Worm (Caenorhabditis elegans) whole organism, young adult: ENCODE data around the gene spp-12.

Source experiments
- C06A6.2 ChIP-seq: fragments of 200-800 bp; sonication (Bioruptor generic); conservative IDR thresholded peaks from 2 replicates; pipeline ENCODE4 v1.3.6; 2022; ENCODE audit warnings: missing genetic modification characterization, missing compliant biosample characterization
- C17E4.6 ChIP-seq: fragments of 200-800 bp; sonication (Bioruptor generic); IDR thresholded peaks from 2 replicates; pipeline ENCODE4 v1.3.6; 2022; ENCODE audit warnings: missing genetic modification reagents, missing genetic modification characterization, missing compliant biosample characterization
- D2030.7 ChIP-seq: fragments of 200-800 bp; sonication (Bioruptor generic); IDR thresholded peaks from 2 replicates; pipeline ENCODE4 v1.3.6; 2022; ENCODE audit warnings: missing genetic modification reagents, missing genetic modification characterization, missing compliant biosample characterization
- F22D6.2 ChIP-seq: sonication (generic microtip); optimal IDR thresholded peaks from 2 replicates; lab custom pipeline; 2016; ENCODE audit warnings: mild to moderate bottlenecking, missing genetic modification characterization, missing compliant biosample characterization
- F37B4.10 ChIP-seq: fragments of 200-800 bp; sonication (Bioruptor generic); IDR thresholded peaks from 2 replicates; pipeline ENCODE4 v1.3.6; 2022; ENCODE audit warnings: missing genetic modification characterization, missing compliant biosample characterization
- F39B2.1 ChIP-seq: fragments of 200-800 bp; sonication (Bioruptor generic); IDR thresholded peaks from 2 replicates; pipeline ENCODE4 v1.3.6; 2022; ENCODE audit warnings: missing genetic modification reagents, missing genetic modification characterization, missing compliant biosample characterization
- F49E8.2 ChIP-seq: sonication (generic microtip); optimal IDR thresholded peaks from 3 replicates; lab custom pipeline; 2017; ENCODE audit warnings: missing genetic modification characterization, mild to moderate bottlenecking, missing compliant biosample characterization, antibody characterized with exemption, moderate library complexity; ENCODE audit not compliant: insufficient read depth
- K11D2.4 ChIP-seq: fragments of 200-800 bp; sonication (Bioruptor generic); IDR thresholded peaks from 2 replicates; pipeline ENCODE4 v1.3.6; 2022; ENCODE audit warnings: missing genetic modification reagents, missing genetic modification characterization, missing compliant biosample characterization
- T07F8.4 ChIP-seq: sonication (generic microtip); optimal IDR thresholded peaks from 2 replicates; lab custom pipeline; 2016; ENCODE audit warnings: mild to moderate bottlenecking, missing genetic modification characterization, moderate library complexity, missing compliant biosample characterization
- Y56A3A.18 ChIP-seq: fragments of 200-800 bp; sonication (Bioruptor generic); IDR thresholded peaks from 2 replicates; pipeline ENCODE4 v1.3.6; 2022; ENCODE audit warnings: missing genetic modification reagents, missing genetic modification characterization, missing compliant biosample characterization
- akir-1 ChIP-seq: fragments of 200-800 bp; sonication (Bioruptor generic); optimal IDR thresholded peaks from 2 replicates; lab custom pipeline; 2018; ENCODE audit warnings: mild to moderate bottlenecking, missing genetic modification characterization, moderate library complexity, missing compliant biosample characterization
- ama-1 ChIP-seq, 3 experiments: fragments of 150-350 bp in 1 of 3; sonication (generic microtip) in 2 of 3; optimal IDR thresholded peaks; 2 replicates each; lab custom pipeline; 2014 to 2018; ENCODE audit warnings: missing biosample characterization in 2 of 3, missing genetic modification characterization in 2 of 3, missing genetic modification reagents in 2 of 3
- aptf-3 ChIP-seq: fragments of 200-800 bp; sonication (Bioruptor generic); IDR thresholded peaks from 2 replicates; pipeline ENCODE4 v1.3.6; 2022; ENCODE audit warnings: missing genetic modification characterization, missing compliant biosample characterization
- atf-7 ChIP-seq: sonication (generic microtip); optimal IDR thresholded peaks from 2 replicates; lab custom pipeline; 2017; ENCODE audit warnings: mild to moderate bottlenecking, missing genetic modification characterization, missing compliant biosample characterization
- attf-3 ChIP-seq: fragments of 200-800 bp; sonication (Bioruptor generic); conservative IDR thresholded peaks from 2 replicates; pipeline ENCODE4 v1.3.6; 2022; ENCODE audit warnings: missing genetic modification reagents, missing genetic modification characterization, missing compliant biosample characterization
- attf-5 ChIP-seq: fragments of 200-800 bp; sonication (Bioruptor generic); optimal IDR thresholded peaks from 2 replicates; lab custom pipeline; 2018; ENCODE audit warnings: mild to moderate bottlenecking, missing genetic modification characterization, missing compliant biosample characterization
- attf-6 ChIP-seq: fragments of 200-800 bp; sonication (Bioruptor generic); IDR thresholded peaks from 2 replicates; pipeline ENCODE4 v1.3.6; 2022; ENCODE audit warnings: missing genetic modification reagents, missing genetic modification characterization, missing compliant biosample characterization
- ccch-3 ChIP-seq: fragments of 200-800 bp; sonication (Bioruptor generic); optimal IDR thresholded peaks from 2 replicates; lab custom pipeline; 2018; ENCODE audit warnings: mild to moderate bottlenecking, missing genetic modification characterization, missing compliant biosample characterization
- cebp-1 ChIP-seq, 2 experiments: fragments of 200-800 bp in 1 of 2; sonication (Bioruptor generic) in 1 of 2; sonication (generic microtip) in 1 of 2; IDR thresholded peaks in 1 of 2; optimal IDR thresholded peaks in 1 of 2; 2 replicates each; pipeline versions ENCODE4 v1.3.6 to Lab custom; 2017 to 2022; ENCODE audit warnings: missing compliant biosample characterization in 2 of 2, missing genetic modification characterization in 2 of 2, mild to moderate bottlenecking in 1 of 2, missing genetic modification reagents in 1 of 2, moderate library complexity in 1 of 2
- ceh-27 ChIP-seq: fragments of 200-800 bp; sonication (Bioruptor generic); optimal IDR thresholded peaks from 2 replicates; lab custom pipeline; 2018; ENCODE audit warnings: mild to moderate bottlenecking, missing genetic modification characterization, moderate library complexity, missing compliant biosample characterization
- ceh-40 ChIP-seq: fragments of 200-800 bp; sonication (Bioruptor generic); IDR thresholded peaks from 2 replicates; pipeline ENCODE4 v1.3.6; 2022; ENCODE audit warnings: missing genetic modification characterization, missing compliant biosample characterization
- ceh-58 ChIP-seq: fragments of 200-800 bp; sonication (Bioruptor generic); IDR thresholded peaks from 2 replicates; pipeline ENCODE4 v1.3.6; 2022; ENCODE audit warnings: missing genetic modification characterization, missing compliant biosample characterization
- ceh-79 ChIP-seq: sonication (generic microtip); optimal IDR thresholded peaks from 2 replicates; lab custom pipeline; 2017; ENCODE audit warnings: mild to moderate bottlenecking, missing genetic modification characterization, missing compliant biosample characterization
- dox-1 ChIP-seq: fragments of 200-800 bp; sonication (Bioruptor generic); IDR thresholded peaks from 2 replicates; pipeline ENCODE4 v1.3.6; 2022; ENCODE audit warnings: missing genetic modification reagents, missing genetic modification characterization, missing compliant biosample characterization
- dpff-1 ChIP-seq: sonication (generic microtip); optimal IDR thresholded peaks from 2 replicates; lab custom pipeline; 2017; ENCODE audit warnings: mild to moderate bottlenecking, missing genetic modification characterization, missing compliant biosample characterization
- dpl-1 ChIP-seq: fragments of 150-350 bp; optimal IDR thresholded peaks from 2 replicates; lab custom pipeline; 2014; ENCODE audit warnings: missing biosample characterization, missing genetic modification reagents, missing genetic modification characterization
- efl-1 ChIP-seq: fragments of 150-350 bp; optimal IDR thresholded peaks from 2 replicates; lab custom pipeline; 2014; ENCODE audit warnings: missing biosample characterization, missing genetic modification reagents, missing genetic modification characterization
- fkh-3 ChIP-seq: sonication (generic microtip); optimal IDR thresholded peaks from 2 replicates; lab custom pipeline; 2016; ENCODE audit warnings: mild to moderate bottlenecking, missing genetic modification characterization, missing compliant biosample characterization
- hmg-1.2 ChIP-seq: fragments of 200-800 bp; sonication (Bioruptor generic); IDR thresholded peaks from 2 replicates; pipeline ENCODE4 v1.3.6; 2022; ENCODE audit warnings: missing genetic modification reagents, missing genetic modification characterization, missing compliant biosample characterization
- hsf-1 ChIP-seq: fragments of 200-800 bp; sonication (Bioruptor generic); IDR thresholded peaks from 2 replicates; pipeline ENCODE4 v1.3.6; 2022; ENCODE audit warnings: missing genetic modification reagents, missing genetic modification characterization, missing compliant biosample characterization
- let-526 ChIP-seq: fragments of 200-800 bp; sonication (Bioruptor generic); IDR thresholded peaks from 2 replicates; pipeline ENCODE4 v1.3.6; 2022; ENCODE audit warnings: missing genetic modification reagents, missing genetic modification characterization, missing compliant biosample characterization
- lin-26 ChIP-seq: fragments of 200-800 bp; sonication (Bioruptor generic); IDR thresholded peaks from 2 replicates; pipeline ENCODE4 v1.3.6; 2022; ENCODE audit warnings: missing genetic modification reagents, missing genetic modification characterization, missing compliant biosample characterization
- lin-54 ChIP-seq: fragments of 200-800 bp; sonication (Bioruptor generic); optimal IDR thresholded peaks from 2 replicates; lab custom pipeline; 2018; ENCODE audit warnings: mild to moderate bottlenecking, missing genetic modification characterization, missing compliant biosample characterization
- lir-1 ChIP-seq: fragments of 200-800 bp; sonication (Bioruptor generic); conservative IDR thresholded peaks from 2 replicates; pipeline ENCODE4 v1.3.6; 2022; ENCODE audit warnings: missing genetic modification reagents, missing genetic modification characterization, missing compliant biosample characterization
- madf-8 ChIP-seq: fragments of 200-800 bp; sonication (Bioruptor generic); conservative IDR thresholded peaks from 2 replicates; pipeline ENCODE4 v1.3.6; 2022; ENCODE audit warnings: missing genetic modification reagents, missing genetic modification characterization, missing compliant biosample characterization
- mes-4 ChIP-seq: sonication (generic microtip); optimal IDR thresholded peaks from 2 replicates; lab custom pipeline; 2016; ENCODE audit warnings: missing genotype, missing genetic modification characterization, missing compliant biosample characterization
- nfya-2 ChIP-seq: fragments of 200-800 bp; sonication (Bioruptor generic); IDR thresholded peaks from 2 replicates; pipeline ENCODE4 v1.3.6; 2022; ENCODE audit warnings: missing genetic modification reagents, missing genetic modification characterization, missing compliant biosample characterization
- nfyb-1 ChIP-seq: fragments of 200-800 bp; sonication (Bioruptor generic); IDR thresholded peaks from 2 replicates; pipeline ENCODE4 v1.3.6; 2022; ENCODE audit warnings: missing genetic modification reagents, missing genetic modification characterization, missing compliant biosample characterization
- nhr-90 ChIP-seq: sonication (generic microtip); optimal IDR thresholded peaks from 2 replicates; lab custom pipeline; 2016; ENCODE audit warnings: missing genotype, mild to moderate bottlenecking, missing genetic modification characterization, missing compliant biosample characterization
- rec-8 ChIP-seq, 2 experiments: sonication (generic microtip); optimal IDR thresholded peaks; 2 replicates each; lab custom pipeline; 2016; ENCODE audit warnings: mild to moderate bottlenecking in 2 of 2, missing genetic modification characterization in 2 of 2, missing genetic modification reagents in 2 of 2, missing genotype in 2 of 2, missing biosample characterization in 1 of 2, missing compliant biosample characterization in 1 of 2, moderate library complexity in 1 of 2
- snpc-3.4 ChIP-seq: sonication (generic microtip); optimal IDR thresholded peaks from 2 replicates; lab custom pipeline; 2017; ENCODE audit warnings: missing genetic modification characterization, mild to moderate bottlenecking, missing compliant biosample characterization, antibody characterized with exemption, moderate library complexity, missing genotype, missing genetic modification reagents
- tbp1 ChIP-seq: fragments of 200-800 bp; sonication (Bioruptor generic); optimal IDR thresholded peaks from 2 replicates; lab custom pipeline; 2018; ENCODE audit warnings: mild to moderate bottlenecking, missing genetic modification characterization, missing compliant biosample characterization
- unc-62 ChIP-seq: fragments of 150-350 bp; optimal IDR thresholded peaks from 2 replicates; lab custom pipeline; 2014; ENCODE audit warnings: missing biosample characterization, missing genetic modification reagents, missing genetic modification characterization
- xnd-1 ChIP-seq: sonication (generic microtip); optimal IDR thresholded peaks from 2 replicates; lab custom pipeline; 2016; ENCODE audit warnings: missing genotype, missing genetic modification reagents, missing genetic modification characterization, missing compliant biosample characterization
- ztf-22 ChIP-seq: fragments of 200-800 bp; sonication (Bioruptor generic); optimal IDR thresholded peaks from 2 replicates; lab custom pipeline; 2018; ENCODE audit warnings: mild to moderate bottlenecking, missing genetic modification characterization, moderate library complexity, missing compliant biosample characterization
- ztf-28 ChIP-seq: fragments of 200-800 bp; sonication (Bioruptor generic); IDR thresholded peaks from 2 replicates; pipeline ENCODE4 v1.3.6; 2022; ENCODE audit warnings: missing genetic modification reagents, missing genetic modification characterization, missing compliant biosample characterization
- ztf-3 ChIP-seq: fragments of 200-800 bp; sonication (Bioruptor generic); optimal IDR thresholded peaks from 2 replicates; lab custom pipeline; 2018; ENCODE audit warnings: mild to moderate bottlenecking, missing genetic modification characterization, missing compliant biosample characterization

The spp-12 gene

ce11 chrV:13907557-13908104, 18.0 kb downstream of the spp-12 start (continued):
- peak; percentile 84 for TF ChIP-seq K11D2.4 (GFP tag; lab: Robert Waterston, UW)
- TF ChIP-seq xnd-1: no peak
- peak; percentile 94 for TF ChIP-seq Y56A3A.18 (GFP tag; lab: Robert Waterston, UW)
- peak; percentile 56 for TF ChIP-seq hmg-1.2 (GFP tag; lab: Robert Waterston, UW)
- TF ChIP-seq ccch-3 (GFP tag; lab: Kevin White, UChicago): no peak
- TF ChIP-seq cebp-1 (GFP tag; IDR thresholded peaks at IDR 0.05; lab: Robert Waterston, UW): peak; percentile 77
- TF ChIP-seq cebp-1 (tag; optimal IDR thresholded peaks at IDR 0.05; lab: Kevin White, UChicago): peak; percentile 94
- TF ChIP-seq ztf-22 (GFP tag; lab: Kevin White, UChicago): peak; percentile 76
- peak; percentile 71 for TF ChIP-seq tbp1 (GFP tag; lab: Kevin White, UChicago)
- TF ChIP-seq F39B2.1 (GFP tag; lab: Robert Waterston, UW): no peak
- peak; percentile 94 for TF ChIP-seq nhr-90 (tag; lab: Kevin White, UChicago)
- TF ChIP-seq aptf-3 (GFP tag; lab: Robert Waterston, UW): peak; percentile 88; the same call in 1 of the 2 replicates
- TF ChIP-seq nfyb-1: peak; percentile 95
- no peak for TF ChIP-seq snpc-3.4 (tag; lab: Kevin White, UChicago)
- no peak for TF ChIP-seq ceh-79
- TF ChIP-seq C17E4.6 (GFP tag; lab: Robert Waterston, UW): 0 out of 2 replicates have a peak, but pooled peaks have one; percentile 34
- no peak for TF ChIP-seq rec-8 (tag; optimal IDR thresholded peaks at IDR 0.05; lab: Kevin White, UChicago)
- no peak for TF ChIP-seq dpl-1 (GFP tag; lab: Kevin White, UChicago)
- no peak for TF ChIP-seq unc-62 (GFP tag; lab: Kevin White, UChicago)
- TF ChIP-seq ztf-3 (GFP tag; lab: Kevin White, UChicago): peak; percentile 47
- peak; percentile 41 for TF ChIP-seq ceh-27
- TF ChIP-seq lir-1 (GFP tag; lab: Robert Waterston, UW): peak; percentile 73
- no peak for TF ChIP-seq nfya-2 (GFP tag; lab: Robert Waterston, UW)
- no peak for TF ChIP-seq fkh-3
- no peak for TF ChIP-seq dpff-1 (tag; lab: Kevin White, UChicago)
- TF ChIP-seq akir-1: no peak
- TF ChIP-seq hsf-1: peak; percentile 65; the same call in 1 of the 2 replicates
- peak; percentile 68 for TF ChIP-seq attf-5 (GFP tag; lab: Kevin White, UChicago)
- peak; percentile 56 for TF ChIP-seq F22D6.2 (tag; lab: Kevin White, UChicago)
- no peak for TF ChIP-seq efl-1
- TF ChIP-seq ama-1 (optimal IDR thresholded peaks at IDR 0.05; lab: Kevin White, UChicago): peak; percentile 91
- TF ChIP-seq ama-1 (GFP tag; optimal IDR thresholded peaks at IDR 0.05; lab: Kevin White, UChicago): no peak
- TF ChIP-seq F49E8.2 (tag; lab: Kevin White, UChicago): no peak
- peak; percentile 93; the same call in 1 of the 2 replicates for TF ChIP-seq F37B4.10
- peak; percentile 84 for TF ChIP-seq let-526
- TF ChIP-seq ceh-40 (GFP tag; lab: Robert Waterston, UW): 0 out of 2 replicates have a peak, but pooled peaks have one; percentile 61
- peak; percentile 90 for TF ChIP-seq atf-7
- TF ChIP-seq attf-6 (GFP tag; lab: Robert Waterston, UW): peak; percentile 71
- TF ChIP-seq dox-1 (GFP tag; lab: Robert Waterston, UW): peak; percentile 79
- TF ChIP-seq attf-3 (GFP tag; lab: Robert Waterston, UW): 0 out of 2 replicates have a peak, but pooled peaks have one; percentile 16
- TF ChIP-seq madf-8 (GFP tag; lab: Robert Waterston, UW): no peak
- no peak for TF ChIP-seq ceh-58 (GFP tag; lab: Robert Waterston, UW)
- no peak for TF ChIP-seq mes-4 (tag; lab: Kevin White, UChicago)
- peak; percentile 63 for TF ChIP-seq lin-54 (GFP tag; lab: Kevin White, UChicago)
- 0 out of 2 replicates have a peak, but pooled peaks have one; percentile 75 for TF ChIP-seq ztf-28 (GFP tag; lab: Robert Waterston, UW)
- peak; percentile 91 for TF ChIP-seq lin-26 (GFP tag; lab: Robert Waterston, UW)
- TF ChIP-seq T07F8.4 (tag; lab: Kevin White, UChicago): no peak
- no peak; the same call in 1 of the 2 replicates for TF ChIP-seq D2030.7 (GFP tag; lab: Robert Waterston, UW)
- peak; percentile 74 for TF ChIP-seq C06A6.2 (GFP tag; lab: Robert Waterston, UW)
